Worm (Caenorhabditis elegans): ENCODE measurements around the gene C14A4.6.

C14A4.6 gene

DNA sequence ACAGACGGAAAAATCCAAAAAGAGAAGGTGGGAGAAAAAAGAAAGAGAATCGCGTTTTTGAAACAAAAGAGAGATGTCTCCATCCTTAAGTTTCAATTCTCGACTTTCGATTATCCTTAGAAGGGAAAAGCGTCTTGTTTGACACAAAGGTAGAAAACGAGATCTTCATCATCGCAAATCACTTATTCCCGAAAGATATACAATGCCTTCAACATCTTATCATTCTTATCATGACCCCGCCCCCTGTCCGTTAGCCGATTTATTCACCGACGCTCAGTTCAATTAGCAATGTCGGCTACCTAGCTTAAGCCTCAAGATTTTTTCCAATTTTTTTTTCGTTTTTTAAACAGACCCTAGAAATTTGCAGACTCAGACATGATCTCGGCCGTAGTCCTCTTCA lies 4.4 kb upstream of the C14A4.6 start, which contains the start of gene C14A4.9:
C14A4.9 (plus strand) TSS at position 368 of the 400 bp plus-strand sequence.
- TF ChIP-seq W03F9.2 (tag; optimal IDR thresholded peaks at IDR 0.05) (no peak), dao-5 (tag; optimal IDR thresholded peaks at IDR 0.05) (no peak), him-1 (tag; optimal IDR thresholded peaks at IDR 0.05) (no peak)

DNA sequence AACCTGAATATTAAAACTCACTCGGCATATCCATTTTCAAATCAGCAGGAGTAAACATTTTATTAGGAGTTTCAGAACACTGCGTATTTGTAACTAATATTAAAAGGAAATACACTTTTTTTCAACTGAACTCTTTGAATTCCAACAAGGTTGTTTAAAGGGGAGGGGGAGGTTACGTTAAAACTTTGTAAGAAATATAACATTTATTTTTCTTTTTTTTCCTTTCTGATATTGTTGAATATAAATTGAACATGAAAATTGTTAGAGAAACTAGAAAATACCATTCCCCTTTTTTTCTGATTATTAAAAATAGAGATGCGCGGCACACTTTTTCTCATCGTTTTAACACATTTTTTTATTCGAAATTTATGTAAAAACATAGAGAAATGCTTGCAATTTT lies 3.5 kb upstream of the C14A4.6 start, which contains the start of gene C14A4.8:
C14A4.8 (minus strand) TSS at position 101 of the 400 bp plus-strand sequence.
- TF ChIP-seq W03F9.2 (tag; optimal IDR thresholded peaks at IDR 0.05) (no peak), dao-5 (tag; optimal IDR thresholded peaks at IDR 0.05) (no peak), him-1 (tag; optimal IDR thresholded peaks at IDR 0.05) (no peak)

DNA sequence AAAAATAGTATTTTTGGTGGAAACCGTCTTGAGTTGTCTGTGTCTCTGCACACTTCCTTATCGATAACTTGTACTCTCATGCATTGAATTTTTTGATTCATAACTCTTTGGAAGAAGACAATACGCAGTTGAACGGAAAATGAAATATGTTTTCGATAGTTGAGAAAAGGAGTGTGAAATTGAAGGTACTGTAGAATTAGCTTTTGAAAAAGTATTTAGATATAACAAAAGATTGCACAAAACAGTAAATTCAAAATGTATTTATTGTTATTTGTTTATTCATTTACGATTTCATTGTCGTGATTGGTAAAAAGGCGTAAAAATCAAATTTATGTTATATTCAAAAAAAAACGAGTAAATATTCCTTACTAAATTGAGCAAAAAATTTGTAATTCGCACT lies 1.9 kb upstream of the C14A4.6 start, which contains the start of gene C14A4.7:
C14A4.7 (minus strand) TSS at position 101 of the 400 bp plus-strand sequence.
- TF ChIP-seq W03F9.2 (tag; optimal IDR thresholded peaks at IDR 0.05) (no peak), him-1 (tag; optimal IDR thresholded peaks at IDR 0.05) (no peak), dao-5 (tag; optimal IDR thresholded peaks at IDR 0.05) (no peak)

DNA sequence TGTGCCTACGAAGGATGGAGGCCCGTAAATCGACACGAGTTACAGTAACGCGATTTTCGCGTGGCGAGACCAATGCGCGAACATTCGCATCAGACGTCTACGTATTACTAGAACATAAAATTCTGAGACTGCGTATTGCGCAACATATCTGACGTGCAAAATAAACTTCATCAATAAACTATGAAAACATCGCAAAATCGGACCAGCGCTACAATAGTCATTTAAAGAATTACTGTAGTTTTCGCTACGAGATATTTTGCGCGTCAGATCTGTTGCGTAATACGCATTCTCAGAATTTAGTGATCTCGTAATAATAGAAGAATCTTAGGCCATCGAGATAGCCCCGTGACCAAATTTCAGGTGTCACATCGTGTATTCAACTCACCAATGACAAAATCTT lies 264 bp downstream of the C14A4.6 start:
- TF ChIP-seq W03F9.2 (tag; optimal IDR thresholded peaks at IDR 0.05) (no peak), him-1 (tag; optimal IDR thresholded peaks at IDR 0.05) (no peak), dao-5 (tag; optimal IDR thresholded peaks at IDR 0.05) (no peak)

DNA sequence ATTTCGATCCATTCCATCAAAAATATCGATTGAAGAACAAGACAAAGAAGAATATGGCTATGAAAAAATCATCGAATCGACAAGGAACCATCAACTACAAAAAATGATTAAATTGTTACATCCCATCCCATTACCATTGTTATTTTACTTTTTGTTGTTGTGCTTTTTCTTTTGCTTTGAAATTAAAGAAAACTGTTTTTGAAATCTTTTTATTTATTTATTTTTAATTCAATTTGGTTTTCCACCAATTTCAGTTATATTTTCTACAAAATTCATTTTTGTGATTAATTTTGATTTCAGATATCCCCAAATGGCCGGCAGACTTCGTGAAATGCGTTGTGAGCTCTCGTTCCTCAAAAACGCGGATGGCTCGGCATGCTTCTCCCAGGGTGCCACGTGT lies 2.1 kb downstream of the C14A4.6 start, which contains the start of gene crn-5:
crn-5 (plus strand) TSS at position 301 of the 400 bp plus-strand sequence.
- no peak for TF ChIP-seq him-1 (tag; optimal IDR thresholded peaks at IDR 0.05)
- TF ChIP-seq dao-5 (tag; optimal IDR thresholded peaks at IDR 0.05), result no peak
- no peak for TF ChIP-seq W03F9.2 (tag; optimal IDR thresholded peaks at IDR 0.05)

DNA sequence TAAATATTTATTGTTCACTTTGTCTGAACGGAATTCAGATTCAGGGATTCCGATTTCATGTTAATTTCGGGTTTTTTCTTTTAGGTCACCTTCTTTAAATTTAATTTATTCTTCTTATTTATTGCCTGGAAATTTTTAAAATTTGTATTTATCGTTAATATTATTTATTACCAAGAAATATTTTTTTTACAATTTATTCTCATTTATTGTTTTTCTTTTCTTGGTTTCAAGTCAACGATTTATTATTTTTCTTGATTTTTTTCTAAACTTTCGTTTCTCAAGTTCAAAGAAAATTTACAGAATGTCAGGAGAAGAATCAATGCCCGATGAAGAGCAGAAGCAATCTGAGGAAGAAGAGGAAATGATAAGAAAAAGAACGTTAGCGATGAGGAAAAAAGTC lies 6.8 kb downstream of the C14A4.6 start, which contains the start of gene crn-3:
crn-3 (plus strand) TSS at position 301 of the 400 bp plus-strand sequence.
- no peak for TF ChIP-seq him-1 (tag; optimal IDR thresholded peaks at IDR 0.05)
- no peak for TF ChIP-seq W03F9.2 (tag; optimal IDR thresholded peaks at IDR 0.05)
- TF ChIP-seq dao-5 (tag; optimal IDR thresholded peaks at IDR 0.05), result no peak

DNA sequence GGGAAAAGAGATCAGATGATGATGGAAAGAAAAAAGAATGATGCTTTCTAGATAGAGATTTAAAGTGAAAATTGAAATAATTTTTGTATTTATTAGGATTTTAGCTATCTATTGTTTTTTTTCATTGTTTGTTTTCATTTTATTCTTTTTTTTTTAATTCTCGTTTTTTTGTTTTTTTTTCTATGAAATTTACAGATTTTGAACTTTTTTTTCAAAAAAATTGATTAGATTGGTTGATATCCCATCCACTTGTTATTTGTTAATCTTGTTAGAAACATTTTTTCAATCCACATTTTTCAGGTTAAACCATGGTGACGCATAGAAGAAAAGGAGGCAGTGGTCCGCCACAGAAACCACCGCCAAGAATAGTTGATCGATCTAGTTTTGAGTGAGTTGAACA lies 10.5 kb downstream of the C14A4.6 start, which contains the start of gene algn-9:
algn-9 (plus strand) TSS at position 301 of the 400 bp plus-strand sequence.
- no peak for TF ChIP-seq dao-5 (tag; optimal IDR thresholded peaks at IDR 0.05)
- no peak for TF ChIP-seq him-1 (tag; optimal IDR thresholded peaks at IDR 0.05)
- TF ChIP-seq W03F9.2 (tag; optimal IDR thresholded peaks at IDR 0.05), result no peak

DNA sequence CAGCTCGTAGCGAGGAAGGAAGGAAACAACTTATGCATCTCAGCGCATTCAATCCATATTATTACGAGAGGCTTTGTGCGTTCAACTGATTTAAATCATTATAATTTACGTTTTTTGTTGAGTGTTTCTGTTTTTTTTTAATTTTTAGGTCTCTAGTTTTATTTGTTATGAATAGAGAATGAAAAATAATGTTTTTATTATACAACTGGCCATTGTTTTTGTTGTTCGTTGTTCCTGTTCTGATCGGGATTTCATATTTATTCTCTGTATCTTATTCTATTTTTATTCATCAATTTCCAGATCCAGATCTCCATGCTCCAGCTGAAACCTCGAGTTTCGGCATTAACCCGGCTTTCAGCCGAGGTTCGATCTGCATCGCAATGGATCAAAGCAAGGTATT lies 12.3 kb downstream of the C14A4.6 start, which contains the start of gene mrps-22:
mrps-22 (plus strand) TSS at position 301 of the 400 bp plus-strand sequence.
- no peak for TF ChIP-seq him-1 (tag; optimal IDR thresholded peaks at IDR 0.05)
- no peak for TF ChIP-seq W03F9.2 (tag; optimal IDR thresholded peaks at IDR 0.05)
- no peak for TF ChIP-seq dao-5 (tag; optimal IDR thresholded peaks at IDR 0.05)

DNA sequence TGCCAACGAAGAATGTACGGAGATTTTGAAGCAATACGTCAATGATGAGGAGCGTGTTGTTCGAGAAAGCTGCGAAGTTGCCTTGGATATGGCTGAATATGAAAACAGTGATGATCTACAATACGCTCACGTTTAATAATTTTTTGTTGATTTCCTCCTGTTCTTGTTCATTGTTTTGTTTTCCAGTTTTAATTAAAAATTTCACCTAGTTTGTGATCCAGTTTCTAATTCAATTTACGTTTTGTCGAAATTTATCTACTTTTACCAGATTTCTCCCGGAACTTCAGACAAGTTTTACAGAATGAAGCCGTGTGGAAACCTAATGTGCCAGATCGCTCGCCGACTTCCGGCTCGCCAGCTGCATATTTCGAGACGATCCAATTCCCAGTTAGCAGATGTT lies 13.7 kb downstream of the C14A4.6 start, which contains the start of gene dap-3:
dap-3 (plus strand) TSS at position 301 of the 400 bp plus-strand sequence.
- TF ChIP-seq him-1 (tag; optimal IDR thresholded peaks at IDR 0.05) (no peak), dao-5 (tag; optimal IDR thresholded peaks at IDR 0.05) (no peak), W03F9.2 (tag; optimal IDR thresholded peaks at IDR 0.05) (no peak)

DNA sequence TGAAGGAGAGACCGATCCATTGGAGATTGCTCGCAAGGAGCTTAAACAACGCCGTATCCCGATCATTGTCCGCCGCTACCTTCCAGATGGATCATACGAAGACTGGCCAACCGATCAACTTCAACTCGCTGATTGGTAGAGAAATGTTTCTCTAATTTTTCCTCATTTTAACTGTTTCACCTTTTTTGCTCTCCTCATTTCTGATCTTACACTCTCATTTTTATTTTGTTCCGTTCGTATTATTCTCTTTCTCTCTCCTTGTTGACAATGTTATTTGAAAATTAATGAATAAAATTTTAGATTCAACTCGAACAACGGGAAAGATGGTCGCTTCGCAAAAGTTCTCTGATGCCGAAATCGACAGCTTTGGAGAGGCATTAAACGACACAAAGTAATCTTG lies 14.9 kb downstream of the C14A4.6 start, which contains the start of gene dohh-1:
dohh-1 (plus strand) TSS at position 301 of the 400 bp plus-strand sequence.
- TF ChIP-seq dao-5 (tag; optimal IDR thresholded peaks at IDR 0.05) (no peak), him-1 (tag; optimal IDR thresholded peaks at IDR 0.05) (no peak), W03F9.2 (tag; optimal IDR thresholded peaks at IDR 0.05) (no peak)

DNA sequence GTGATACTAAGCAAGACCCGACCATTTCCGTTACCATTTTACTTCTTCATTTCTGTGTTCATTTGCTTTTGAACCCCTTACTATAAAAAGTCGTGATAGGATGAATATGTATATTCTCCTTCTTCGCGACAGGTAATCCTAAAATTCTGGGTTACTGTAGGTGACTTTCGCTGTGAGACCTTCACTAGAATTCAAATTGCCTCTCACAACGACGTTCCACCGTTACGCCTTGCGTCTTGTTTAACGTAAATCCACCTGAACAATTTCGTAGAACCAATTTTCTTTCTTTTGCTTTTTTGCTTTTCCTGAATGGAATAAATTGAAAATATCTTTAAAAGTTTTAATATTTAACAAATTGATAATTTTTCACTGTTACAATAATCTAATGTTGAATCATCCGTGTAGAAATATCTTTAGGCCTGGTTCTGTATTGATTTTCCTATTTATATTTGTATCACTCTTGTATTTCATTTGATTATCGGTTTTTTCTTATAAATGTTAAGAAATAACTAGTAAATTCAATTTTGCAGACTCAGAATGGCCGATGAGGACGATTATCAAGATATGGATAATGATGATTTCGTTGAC lies 15.6 kb downstream of the C14A4.6 start, which contains the start of gene rpb-6:
rpb-6 (plus strand) TSS at position 538 of the 588 bp plus-strand sequence.
- TF ChIP-seq him-1 (tag; optimal IDR thresholded peaks at IDR 0.05) (no peak), W03F9.2 (tag; optimal IDR thresholded peaks at IDR 0.05) (no peak), dao-5 (tag; optimal IDR thresholded peaks at IDR 0.05) (no peak)

DNA sequence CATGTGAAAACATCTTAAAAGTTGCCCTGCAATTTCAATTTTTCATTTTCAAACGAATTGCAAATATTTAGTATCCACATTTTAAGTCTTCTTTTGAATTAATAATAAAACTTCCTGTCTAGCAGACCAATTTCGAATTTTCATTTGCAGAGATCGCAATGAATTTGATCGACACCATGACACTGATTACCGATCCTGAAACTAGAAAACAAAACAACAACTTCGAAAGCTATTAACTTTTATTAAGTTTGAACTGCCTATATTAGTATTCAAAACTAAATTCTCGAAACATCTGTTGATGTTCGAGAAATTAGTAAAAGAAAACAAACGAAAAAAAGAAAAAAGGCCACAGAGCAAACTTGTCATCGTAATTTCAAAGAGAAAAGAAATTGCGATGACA lies 20.4 kb downstream of the C14A4.6 start:
- no peak for TF ChIP-seq him-1 (tag; optimal IDR thresholded peaks at IDR 0.05)
- TF ChIP-seq dao-5 (tag; optimal IDR thresholded peaks at IDR 0.05), result no peak
- no peak for TF ChIP-seq W03F9.2 (tag; optimal IDR thresholded peaks at IDR 0.05)

DNA sequence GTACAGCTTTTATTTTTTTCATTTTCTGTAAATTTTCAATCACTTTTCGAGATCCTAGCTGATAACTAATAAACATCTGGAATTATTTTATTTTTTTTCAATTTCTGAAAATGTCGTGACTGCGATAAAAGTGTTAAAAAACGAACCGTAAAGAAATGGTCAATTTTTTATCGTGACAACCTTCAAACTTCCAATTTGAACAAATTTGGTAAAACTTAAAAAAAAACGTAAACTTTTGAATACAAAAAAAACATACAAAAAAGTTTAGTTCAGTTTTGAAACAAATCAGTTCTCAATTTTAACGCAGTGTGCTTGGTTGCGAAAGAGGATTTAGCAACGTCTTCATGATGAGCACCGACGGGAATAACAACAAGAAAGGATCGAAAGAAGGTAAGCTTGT lies 22.6 kb downstream of the C14A4.6 start, which contains the start of gene C06A1.3:
C06A1.3 (plus strand) TSS at position 301 of the 400 bp plus-strand sequence.
- TF ChIP-seq W03F9.2 (tag; optimal IDR thresholded peaks at IDR 0.05), result no peak
- TF ChIP-seq dao-5 (tag; optimal IDR thresholded peaks at IDR 0.05), result no peak
- TF ChIP-seq him-1 (tag; optimal IDR thresholded peaks at IDR 0.05), result no peak

DNA sequence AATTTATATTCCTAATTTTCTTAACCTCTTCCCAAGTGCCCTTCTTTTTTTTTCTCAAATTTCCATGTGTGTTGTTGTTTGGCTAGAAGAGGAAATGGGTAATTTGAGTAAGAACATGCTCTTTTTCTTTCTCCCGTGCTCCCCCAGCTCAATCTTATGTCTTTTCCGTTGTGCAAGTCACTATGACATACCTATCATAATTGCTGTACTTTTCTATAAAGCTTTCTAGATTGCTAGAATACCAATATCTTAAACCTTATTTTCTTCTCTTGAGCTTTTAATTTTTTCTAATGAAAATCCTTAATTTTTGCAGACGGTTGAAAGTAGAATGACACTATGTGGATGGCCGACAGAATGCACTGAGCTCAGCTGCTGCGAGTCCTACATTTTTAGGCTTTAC lies 24.3 kb downstream of the C14A4.6 start, which contains the start of gene txt-13:
txt-13 (plus strand) TSS at position 301 of the 400 bp plus-strand sequence.
- TF ChIP-seq dao-5 (tag; optimal IDR thresholded peaks at IDR 0.05) (no peak), W03F9.2 (tag; optimal IDR thresholded peaks at IDR 0.05) (no peak), him-1 (tag; optimal IDR thresholded peaks at IDR 0.05) (no peak)
